Fruit fly (Drosophila melanogaster) whole organism: ENCODE data around the gene CG45045.

Experiments
- EcR ChIP-seq, 2 experiments: fragments of >200 bp; optimal IDR thresholded peaks; 2 replicates each; lab custom pipeline; 2017; ENCODE audit warnings: missing biosample characterization in 2 of 2, missing genetic modification characterization in 2 of 2, missing genetic modification reagents in 2 of 2
- psq ChIP-seq: fragments of >200 bp; optimal IDR thresholded peaks from 2 replicates; lab custom pipeline; 2017
- usp ChIP-seq: fragments of >200 bp; optimal IDR thresholded peaks from 2 replicates; lab custom pipeline; 2017; ENCODE audit warnings: missing biosample characterization, missing genetic modification characterization, mixed read lengths

dm6 chr3R:17667279-17667678, at the start of gene CG45045:
- no peak for TF ChIP-seq psq (lab: Kevin White, UChicago)
- no peak for TF ChIP-seq EcR (GFP tag; optimal IDR thresholded peaks at IDR 0.05; lab: Kevin White, UChicago)
- TF ChIP-seq usp (GFP tag; lab: Kevin White, UChicago) = no peak
